Fruit fly (Drosophila melanogaster) S2 (cell line): ENCODE results near the gene CG12689.

Source experiments
- CG8478 ChIP-seq: fragments of >200 bp; optimal IDR thresholded peaks from 2 replicates; lab custom pipeline; 2018
- CTCF ChIP-seq, 2 experiments: fragments of >200 bp; optimal IDR thresholded peaks; 2 replicates each; lab custom pipeline; 2018

DNA sequence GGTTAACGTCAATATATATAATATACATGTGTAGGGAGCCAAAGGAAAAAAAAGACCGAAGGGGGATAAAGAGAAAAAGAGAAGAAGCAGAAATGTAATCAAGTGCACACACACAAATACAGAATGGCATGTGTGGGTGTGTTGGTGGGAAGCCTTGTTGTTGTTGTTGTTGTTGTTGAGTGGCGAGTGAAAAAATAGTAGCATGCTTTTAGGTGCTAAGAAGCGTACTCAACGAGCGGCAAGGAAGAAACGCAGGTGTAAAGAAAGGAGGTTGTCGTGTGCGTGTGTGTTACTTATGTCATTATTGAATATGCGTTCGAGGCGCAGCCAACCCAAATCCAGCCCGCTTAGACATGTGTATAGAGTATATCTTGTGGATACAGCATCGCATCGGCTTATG lies 43.9 kb upstream of the CG12689 start:
- TF ChIP-seq CG8478 (lab: Kevin White, UChicago), result no peak
- TF ChIP-seq CTCF (optimal IDR thresholded peaks at IDR 0.05; lab: Kevin White, UChicago), result no peak
